Fruit fly (Drosophila melanogaster) whole organism, embryonic: Measurements from ENCODE around the gene CG14913.
A peak's percentile ranks its signal among the peaks of the same experiment; 100 is the strongest.

Experiments
- Abd-B ChIP-seq: fragments of 200-800 bp; sonication (Bioruptor generic); optimal IDR thresholded peaks from 2 replicates; lab custom pipeline; 2018; ENCODE audit warnings: missing biosample characterization, mild to moderate bottlenecking, missing genetic modification characterization, moderate library complexity
- CG10274 ChIP-seq: fragments of 200-800 bp; sonication (Bioruptor generic); optimal IDR thresholded peaks from 3 replicates; lab custom pipeline; 2017; ENCODE audit warnings: missing biosample characterization, mild to moderate bottlenecking, missing genetic modification characterization
- CG10654 ChIP-seq: fragments of 200-800 bp; sonication (Bioruptor generic); optimal IDR thresholded peaks from 2 replicates; lab custom pipeline; 2016; ENCODE audit warnings: missing biosample characterization, missing genetic modification characterization
- CG10959 ChIP-seq: fragments of 200-800 bp; sonication (Bioruptor generic); IDR thresholded peaks from 2 replicates; pipeline ENCODE4 v1.3.6; 2022; ENCODE audit warnings: missing biosample characterization, missing genetic modification characterization
- CG11696 ChIP-seq: fragments of 200-800 bp; sonication (Bioruptor generic); IDR thresholded peaks from 2 replicates; pipeline ENCODE4 v1.3.6; 2022; ENCODE audit warnings: missing biosample characterization, missing genetic modification characterization
- CG12769 ChIP-seq: fragments of 200-800 bp; sonication (Bioruptor generic); optimal IDR thresholded peaks from 2 replicates; lab custom pipeline; 2019; ENCODE audit warnings: missing biosample characterization, mild to moderate bottlenecking, missing genetic modification characterization, moderate library complexity
- CG13624 ChIP-seq: fragments of 200-800 bp; sonication (Bioruptor generic); optimal IDR thresholded peaks from 2 replicates; lab custom pipeline; 2016; ENCODE audit warnings: missing biosample characterization, missing genetic modification characterization
- CG1603 ChIP-seq: fragments of 200-800 bp; sonication (Bioruptor generic); optimal IDR thresholded peaks from 2 replicates; lab custom pipeline; 2019; ENCODE audit warnings: missing biosample characterization, mild to moderate bottlenecking, missing genetic modification characterization, moderate library complexity
- CG17829 ChIP-seq: fragments of 200-800 bp; optimal IDR thresholded peaks from 2 replicates; lab custom pipeline; 2019; ENCODE audit warnings: missing biosample characterization, mild to moderate bottlenecking, missing genetic modification characterization, moderate library complexity
- CG18764 ChIP-seq: fragments of 200-800 bp; sonication (Bioruptor generic); optimal IDR thresholded peaks from 3 replicates; lab custom pipeline; 2016; ENCODE audit warnings: missing biosample characterization, missing genetic modification characterization
- CG2202 ChIP-seq: fragments of 200-800 bp; sonication (Bioruptor generic); optimal IDR thresholded peaks from 2 replicates; lab custom pipeline; 2018; ENCODE audit warnings: missing biosample characterization, mild to moderate bottlenecking, missing genetic modification characterization
- CG31365 ChIP-seq: fragments of 200-800 bp; sonication (Bioruptor generic); optimal IDR thresholded peaks from 2 replicates; lab custom pipeline; 2018; ENCODE audit warnings: missing biosample characterization, mild to moderate bottlenecking, missing genetic modification characterization
- CG32532 ChIP-seq: fragments of 200-800 bp; sonication (Bioruptor generic); IDR thresholded peaks from 2 replicates; pipeline ENCODE4 v1.3.6; 2022; ENCODE audit warnings: missing biosample characterization, missing genetic modification characterization
- CG3838 ChIP-seq: fragments of 200-800 bp; sonication (Bioruptor generic); optimal IDR thresholded peaks from 3 replicates; lab custom pipeline; 2016; ENCODE audit warnings: missing biosample characterization, missing genetic modification characterization
- CG43689 ChIP-seq: fragments of 200-800 bp; sonication (Bioruptor generic); IDR thresholded peaks from 2 replicates; pipeline ENCODE4 v1.3.6; 2022; ENCODE audit warnings: missing biosample characterization, missing genetic modification characterization
- CG4730 ChIP-seq: fragments of 200-800 bp; sonication (Bioruptor generic); IDR thresholded peaks from 2 replicates; pipeline ENCODE4 v1.3.6; 2022; ENCODE audit warnings: missing biosample characterization, missing genetic modification characterization
- CG6683 ChIP-seq: fragments of 200-800 bp; sonication (Bioruptor generic); optimal IDR thresholded peaks from 2 replicates; lab custom pipeline; 2017; ENCODE audit warnings: missing biosample characterization, mild to moderate bottlenecking, missing genetic modification characterization, missing genetic modification reagents
- CG7786 ChIP-seq: fragments of 200-800 bp; sonication (Bioruptor generic); optimal IDR thresholded peaks from 2 replicates; lab custom pipeline; 2016; ENCODE audit warnings: missing biosample characterization, missing genetic modification characterization
- CG7987 ChIP-seq: fragments of 200-800 bp; sonication (Bioruptor generic); optimal IDR thresholded peaks from 2 replicates; lab custom pipeline; 2018; ENCODE audit warnings: missing biosample characterization, mild to moderate bottlenecking, missing genetic modification characterization, moderate library complexity
- CG8359 ChIP-seq: fragments of 200-800 bp; sonication (Bioruptor generic); optimal IDR thresholded peaks from 2 replicates; lab custom pipeline; 2017; ENCODE audit warnings: missing biosample characterization, mild to moderate bottlenecking, missing genetic modification characterization, borderline replicate concordance
- CG8388 ChIP-seq: fragments of 200-800 bp; sonication (Bioruptor generic); optimal IDR thresholded peaks from 2 replicates; lab custom pipeline; 2019; ENCODE audit warnings: missing biosample characterization, mild to moderate bottlenecking, missing genetic modification characterization, moderate library complexity
- CG8765 ChIP-seq: fragments of 200-800 bp; sonication (Bioruptor generic); IDR thresholded peaks from 2 replicates; pipeline ENCODE4 v1.3.6; 2022; ENCODE audit warnings: missing biosample characterization, missing genetic modification characterization
- CG8944 ChIP-seq: fragments of 200-800 bp; sonication (Bioruptor generic); optimal IDR thresholded peaks from 3 replicates; lab custom pipeline; 2016; ENCODE audit warnings: missing biosample characterization, missing genetic modification characterization
- Chrac-16 ChIP-seq: fragments of 200-800 bp; sonication (Bioruptor generic); optimal IDR thresholded peaks from 3 replicates; lab custom pipeline; 2016; ENCODE audit warnings: missing biosample characterization, missing genetic modification characterization
- Doc3 ChIP-seq: fragments of 200-800 bp; sonication (Bioruptor generic); IDR thresholded peaks from 3 replicates; pipeline ENCODE4 v1.3.6; 2022; ENCODE audit warnings: missing biosample characterization, missing genetic modification characterization; ENCODE audit not compliant: partially characterized antibody
- Fer1 ChIP-seq: fragments of 200-800 bp; sonication (Bioruptor generic); optimal IDR thresholded peaks from 2 replicates; lab custom pipeline; 2017; ENCODE audit warnings: missing biosample characterization, mild to moderate bottlenecking, missing genetic modification characterization
- Oli ChIP-seq: fragments of 200-800 bp; sonication (Bioruptor generic); optimal IDR thresholded peaks from 2 replicates; lab custom pipeline; 2018; ENCODE audit warnings: missing biosample characterization, mild to moderate bottlenecking, missing genetic modification characterization, moderate library complexity
- Opbp ChIP-seq: fragments of 200-800 bp; sonication (Bioruptor generic); IDR thresholded peaks from 3 replicates; pipeline ENCODE4 v1.3.6; 2022; ENCODE audit warnings: missing biosample characterization, missing genetic modification characterization; ENCODE audit not compliant: partially characterized antibody
- Side ChIP-seq: fragments of 200-800 bp; sonication (Bioruptor generic); optimal IDR thresholded peaks from 2 replicates; lab custom pipeline; 2016; ENCODE audit warnings: missing biosample characterization, missing genetic modification characterization
- Stat92E ChIP-seq, 3 experiments: fragments of >200 bp in 2 of 3; fragments of 200-800 bp in 1 of 3; sonication (Bioruptor generic) in 1 of 3; optimal IDR thresholded peaks; 2 replicates each; lab custom pipeline; 2017 to 2019; ENCODE audit warnings: missing biosample characterization in 3 of 3, missing genetic modification characterization in 3 of 3, mild to moderate bottlenecking in 1 of 3, moderate library complexity in 1 of 3
- ab ChIP-seq: fragments of 200-800 bp; sonication (Bioruptor generic); optimal IDR thresholded peaks from 2 replicates; lab custom pipeline; 2016; ENCODE audit warnings: missing biosample characterization, missing genetic modification characterization
- ap ChIP-seq: fragments of 200-800 bp; sonication (Bioruptor generic); IDR thresholded peaks from 2 replicates; pipeline ENCODE4 v1.3.6; 2022; ENCODE audit warnings: missing biosample characterization, missing genetic modification characterization
- ato ChIP-seq: fragments of 200-800 bp; sonication (Bioruptor generic); IDR thresholded peaks from 2 replicates; pipeline ENCODE4 v1.3.6; 2022; ENCODE audit warnings: missing biosample characterization, missing genetic modification characterization; ENCODE audit not compliant: partially characterized antibody
- dpn ChIP-seq, 2 experiments: fragments of 200-800 bp; sonication (Bioruptor generic); optimal IDR thresholded peaks; 3 replicates each; lab custom pipeline; 2016; ENCODE audit warnings: missing biosample characterization in 2 of 2, missing genetic modification characterization in 2 of 2
- exex ChIP-seq: fragments of 200-800 bp; sonication (Bioruptor generic); optimal IDR thresholded peaks from 4 replicates; lab custom pipeline; 2018; ENCODE audit warnings: missing biosample characterization, mild to moderate bottlenecking, missing genetic modification characterization, moderate library complexity
- fd64A ChIP-seq: fragments of 200-800 bp; sonication (Bioruptor generic); optimal IDR thresholded peaks from 3 replicates; lab custom pipeline; 2018; ENCODE audit warnings: missing biosample characterization, mild to moderate bottlenecking, missing genetic modification characterization
- h ChIP-seq: fragments of >200 bp; optimal IDR thresholded peaks from 2 replicates; lab custom pipeline; 2017
- hb ChIP-seq: fragments of 200-800 bp; sonication (Bioruptor generic); IDR thresholded peaks from 3 replicates; pipeline ENCODE4 v1.3.6; 2022; ENCODE audit warnings: missing biosample characterization, missing genetic modification characterization; ENCODE audit not compliant: partially characterized antibody
- insv ChIP-seq, 2 experiments: fragments of 200-800 bp; sonication (Bioruptor generic); optimal IDR thresholded peaks; 3 replicates each; lab custom pipeline; 2016 to 2018; ENCODE audit warnings: missing biosample characterization in 2 of 2, missing genetic modification characterization in 2 of 2
- ken ChIP-seq: fragments of 200-800 bp; sonication (Bioruptor generic); IDR thresholded peaks from 3 replicates; pipeline ENCODE4 v1.3.6; 2022; ENCODE audit warnings: missing biosample characterization, missing genetic modification characterization
- lilli ChIP-seq: fragments of 200-800 bp; sonication (Bioruptor generic); optimal IDR thresholded peaks from 3 replicates; lab custom pipeline; 2016; ENCODE audit warnings: missing biosample characterization, missing genetic modification characterization
- nmo ChIP-seq: fragments of 200-800 bp; sonication (Bioruptor generic); optimal IDR thresholded peaks from 2 replicates; lab custom pipeline; 2018; ENCODE audit warnings: missing biosample characterization, mild to moderate bottlenecking, missing genetic modification characterization, moderate library complexity
- onecut ChIP-seq: fragments of 200-800 bp; sonication (Bioruptor generic); IDR thresholded peaks from 2 replicates; pipeline ENCODE4 v1.3.6; 2022; ENCODE audit warnings: missing biosample characterization, missing genetic modification characterization
- phol ChIP-seq: fragments of 200-800 bp; sonication (Bioruptor generic); optimal IDR thresholded peaks from 3 replicates; lab custom pipeline; 2018; ENCODE audit warnings: missing biosample characterization, mild to moderate bottlenecking, missing genetic modification characterization, moderate library complexity
- slp2 ChIP-seq: fragments of 200-800 bp; sonication (Bioruptor generic); optimal IDR thresholded peaks from 2 replicates; lab custom pipeline; 2016; ENCODE audit warnings: missing biosample characterization, missing genetic modification characterization
- so ChIP-seq: fragments of 200-800 bp; sonication (Bioruptor generic); IDR thresholded peaks from 3 replicates; pipeline ENCODE4 v1.3.6; 2022; ENCODE audit warnings: missing biosample characterization, missing genetic modification characterization
- tin ChIP-seq: fragments of 200-800 bp; sonication (Bioruptor generic); optimal IDR thresholded peaks from 3 replicates; lab custom pipeline; 2016; ENCODE audit warnings: missing biosample characterization, missing genetic modification characterization
- trem ChIP-seq: fragments of 200-800 bp; optimal IDR thresholded peaks from 3 replicates; lab custom pipeline; 2019; ENCODE audit warnings: missing biosample characterization, mild to moderate bottlenecking, missing genetic modification characterization, moderate library complexity
- wek ChIP-seq: fragments of 200-800 bp; sonication (Bioruptor generic); optimal IDR thresholded peaks from 3 replicates; lab custom pipeline; 2018; ENCODE audit warnings: missing biosample characterization, mild to moderate bottlenecking, missing genetic modification characterization, moderate library complexity
- z ChIP-seq: fragments of 200-800 bp; sonication (Bioruptor generic); IDR thresholded peaks from 3 replicates; pipeline ENCODE4 v1.3.6; 2022; ENCODE audit warnings: missing biosample characterization, missing genetic modification characterization

CG14913 gene

DNA sequence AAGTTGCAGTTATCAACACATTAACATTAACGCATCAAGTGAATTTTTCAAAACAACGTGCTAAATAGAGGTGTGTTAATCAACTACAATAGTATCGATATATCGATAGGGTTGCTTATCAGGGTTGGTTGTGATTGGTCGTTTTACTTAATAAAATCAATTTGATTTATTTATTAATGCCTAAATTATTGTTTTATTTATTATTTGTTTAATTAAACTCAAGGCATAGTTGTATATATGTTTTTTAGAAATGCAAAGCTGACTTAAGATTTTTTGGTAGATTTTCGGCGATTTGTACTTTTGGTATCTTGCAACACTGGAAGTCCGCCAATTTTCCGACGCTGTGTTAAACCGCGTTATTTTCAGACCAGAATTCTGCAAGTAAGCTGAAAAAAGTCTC lies 5.8 kb upstream of the CG14913 start, which contains the start of the genes Art8 and dUTPase (continued):
- TF ChIP-seq CG8765, result peak; percentile 24
- TF ChIP-seq Fer1 (GFP tag; lab: Kevin White, UChicago), result peak; percentile 73
- peak; percentile 23; the same call in 1 of the 2 replicates for TF ChIP-seq ato (GFP tag; lab: Robert Waterston, UW)
- peak; percentile 39 for TF ChIP-seq CG13624 (GFP tag; lab: Kevin White, UChicago)
- TF ChIP-seq CG8359 (GFP tag; lab: Kevin White, UChicago), result no peak
- peak; percentile 61 for TF ChIP-seq CG4730 (GFP tag; lab: Robert Waterston, UW)
- no peak for TF ChIP-seq CG12769 (tag; lab: Kevin White, UChicago)
- TF ChIP-seq Doc3 (GFP tag; lab: Robert Waterston, UW), result peak; percentile 88
- TF ChIP-seq slp2, result peak; percentile 29
- peak; percentile 84 for TF ChIP-seq lilli
- TF ChIP-seq CG8944 (GFP tag; lab: Kevin White, UChicago), result no peak
- peak; percentile 49 for TF ChIP-seq CG2202 (tag; lab: Kevin White, UChicago)
- TF ChIP-seq ab (GFP tag; lab: Kevin White, UChicago), result no peak
- TF ChIP-seq exex (tag; lab: Kevin White, UChicago), result peak; percentile 45
- peak; percentile 77 for TF ChIP-seq tin
- peak; percentile 79 for TF ChIP-seq CG17829 (tag; lab: Kevin White, UChicago)
- peak; percentile 13 for TF ChIP-seq CG7786 (GFP tag; lab: Kevin White, UChicago)
- no peak for TF ChIP-seq CG31365 (tag; lab: Kevin White, UChicago)
- no peak for TF ChIP-seq CG10274 (GFP tag; lab: Kevin White, UChicago)
- peak; percentile 92 for TF ChIP-seq trem (tag; lab: Kevin White, UChicago)
- peak in 1 of 2 experiments; percentile 25 for TF ChIP-seq insv (GFP tag; optimal IDR thresholded peaks at IDR 0.05; lab: Kevin White, UChicago)
- TF ChIP-seq wek (GFP tag; lab: Kevin White, UChicago), result no peak
- peak; percentile 44 for TF ChIP-seq CG6683
- no peak for TF ChIP-seq CG7987 (GFP tag; lab: Kevin White, UChicago)
- TF ChIP-seq CG1603 (tag; lab: Kevin White, UChicago), result peak; percentile 30
- TF ChIP-seq onecut (GFP tag; lab: Robert Waterston, UW), result no peak
- TF ChIP-seq CG32532 (GFP tag; lab: Robert Waterston, UW), result peak; percentile 76
- TF ChIP-seq z, result no peak
- TF ChIP-seq Oli (tag; lab: Kevin White, UChicago), result peak; percentile 5
- peak; percentile 74 for TF ChIP-seq Chrac-16 (GFP tag; lab: Kevin White, UChicago)
- no peak for TF ChIP-seq CG3838 (GFP tag; lab: Kevin White, UChicago)
- peak; percentile 22; the same call in 1 of the 2 replicates for TF ChIP-seq ap (GFP tag; lab: Robert Waterston, UW)
- no peak for TF ChIP-seq Abd-B (GFP tag; lab: Kevin White, UChicago)
- 0 out of 2 replicates have a peak, but pooled peaks have one; percentile 29 for TF ChIP-seq CG11696
- peak; percentile 70 for TF ChIP-seq CG10654 (GFP tag; lab: Kevin White, UChicago)
- TF ChIP-seq CG43689, result no peak
- TF ChIP-seq phol, result peak; percentile 80
- TF ChIP-seq CG18764, result peak; percentile 72
- TF ChIP-seq CG8388 (GFP tag; lab: Kevin White, UChicago), result peak; percentile 65
- TF ChIP-seq Opbp (GFP tag; lab: Robert Waterston, UW), result peak; percentile 81
- peak; percentile 61; the same call in 2 of the 3 replicates for TF ChIP-seq hb
- no peak for TF ChIP-seq fd64A (GFP tag; lab: Kevin White, UChicago)
- peak; percentile 50 to 84 for TF ChIP-seq dpn (GFP tag; optimal IDR thresholded peaks at IDR 0.05; lab: Kevin White, UChicago)
- TF ChIP-seq h (lab: Kevin White, UChicago), result no peak
- TF ChIP-seq nmo, result peak; percentile 86
- TF ChIP-seq Stat92E (GFP tag; optimal IDR thresholded peaks at IDR 0.05; lab: Kevin White, UChicago), result peak in 1 of 3 experiments; percentile 54
- TF ChIP-seq CG10959 (GFP tag; lab: Robert Waterston, UW), result peak; percentile 23; the same call in 1 of the 2 replicates
- TF ChIP-seq so (GFP tag; lab: Robert Waterston, UW), result no peak
- no peak for TF ChIP-seq Side (GFP tag; lab: Kevin White, UChicago)
- peak; percentile 62; the same call in 1 of the 3 replicates for TF ChIP-seq ken (GFP tag; lab: Robert Waterston, UW)
